Fruit fly (Drosophila melanogaster): ENCODE results near the gene CG3097.

DNA sequence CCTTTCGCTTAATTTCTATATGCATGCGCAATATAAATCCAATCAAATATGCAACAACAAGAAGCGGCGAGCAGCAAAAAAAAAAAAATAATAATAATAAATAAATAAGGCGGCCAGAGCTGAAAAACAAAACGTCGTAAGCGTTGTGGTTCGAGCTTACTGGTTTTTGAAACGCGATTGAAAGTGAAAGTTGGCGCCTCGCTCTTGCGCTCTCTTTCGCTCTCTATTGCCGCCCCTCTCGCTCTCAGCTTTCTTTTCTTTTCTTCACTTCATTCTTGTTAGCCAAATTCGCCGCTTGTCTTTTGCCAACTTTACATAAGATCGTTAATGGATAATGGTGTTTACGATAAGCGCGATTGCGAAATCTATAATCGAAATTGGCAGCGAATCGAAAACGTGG is 1.8 kb upstream of the CG3097 start:
- no peak for TF ChIP-seq CG8478 (optimal IDR thresholded peaks at IDR 0.05)
- TF ChIP-seq CTCF (optimal IDR thresholded peaks at IDR 0.05): no peak

All from S2 (cell line).